Fruit fly (Drosophila melanogaster): ENCODE data around the gene Septin4.

Gene Septin4

DNA sequence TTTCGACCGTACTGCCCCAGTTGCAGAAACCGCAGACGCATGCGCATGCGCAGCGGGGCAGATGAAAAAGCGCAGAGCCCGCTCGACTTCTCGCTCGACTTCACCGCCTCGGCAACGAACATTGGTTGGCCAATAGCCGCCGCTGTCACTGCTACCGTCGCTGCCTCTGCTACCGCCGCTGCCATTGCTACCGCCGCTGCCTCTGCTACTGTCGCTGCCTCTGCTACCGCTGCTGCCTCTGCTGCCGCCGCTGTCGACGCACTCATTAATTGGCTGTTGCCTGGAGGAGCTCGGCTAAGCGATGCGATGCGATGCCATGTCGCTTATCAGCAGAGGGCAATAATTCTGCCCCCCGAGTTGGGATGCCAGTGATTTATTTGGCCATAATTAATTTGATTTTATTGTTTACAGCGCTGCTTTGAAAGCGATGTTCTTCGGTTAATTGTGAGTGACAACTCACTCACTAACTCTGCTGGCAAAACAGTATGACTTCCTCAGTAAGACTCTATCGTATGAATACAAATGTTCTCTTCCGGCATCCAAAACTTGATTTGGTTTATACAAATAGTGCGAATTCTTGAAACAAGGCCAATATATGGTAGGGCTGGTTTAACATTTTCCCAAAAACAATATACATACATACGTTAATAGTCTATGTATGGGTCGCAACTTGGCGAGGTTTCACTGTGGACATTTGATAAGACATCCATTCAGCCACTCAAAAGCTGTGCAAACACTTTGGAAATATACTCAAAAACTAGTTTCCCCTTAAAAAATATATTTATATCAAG, 24.1 kb downstream of the Septin4 start (continued):
- no peak for TF ChIP-seq CG6683 (GFP tag; optimal IDR thresholded peaks at IDR 0.05)
- TF ChIP-seq exex (tag; optimal IDR thresholded peaks at IDR 0.05), result no peak
- TF ChIP-seq zen (tag; optimal IDR thresholded peaks at IDR 0.05), result no peak
- peak; percentile 15 for TF ChIP-seq CrebB (tag; optimal IDR thresholded peaks at IDR 0.05)
- peak; percentile 36 for TF ChIP-seq HmgZ (tag; optimal IDR thresholded peaks at IDR 0.05)
- no peak for TF ChIP-seq kni (GFP tag; optimal IDR thresholded peaks at IDR 0.05)
- TF ChIP-seq Oli (tag; optimal IDR thresholded peaks at IDR 0.05), result peak; percentile 33
- TF ChIP-seq bigmax (GFP tag; optimal IDR thresholded peaks at IDR 0.05), result no peak
- TF ChIP-seq her (GFP tag; optimal IDR thresholded peaks at IDR 0.05), result no peak
- TF ChIP-seq Hr3 (GFP tag; optimal IDR thresholded peaks at IDR 0.05), result no peak
- TF ChIP-seq ro (GFP tag; IDR thresholded peaks at IDR 0.05), result no peak
- TF ChIP-seq Hr78 (GFP tag; optimal IDR thresholded peaks at IDR 0.05), result no peak
- no peak for TF ChIP-seq CG14014 (GFP tag; IDR thresholded peaks at IDR 0.05)
- no peak for TF ChIP-seq CG17361 (GFP tag; IDR thresholded peaks at IDR 0.05)
- TF ChIP-seq Med (GFP tag), result peak; percentile 87
- no peak for TF ChIP-seq pnt (GFP tag; optimal IDR thresholded peaks at IDR 0.05)
- peak; percentile 50 for TF ChIP-seq CG18599 (GFP tag; optimal IDR thresholded peaks at IDR 0.05)
- TF ChIP-seq CG10959 (GFP tag; IDR thresholded peaks at IDR 0.05), result no peak
- TF ChIP-seq cwo (GFP tag; optimal IDR thresholded peaks at IDR 0.05), result peak; percentile 16
- TF ChIP-seq psq (GFP tag; optimal IDR thresholded peaks at IDR 0.05), result no peak
- 0 out of 2 replicates have a peak, but pooled peaks have one; percentile 6 for TF ChIP-seq sob (GFP tag; IDR thresholded peaks at IDR 0.05)
- TF ChIP-seq CG5953 (GFP tag; IDR thresholded peaks at IDR 0.05), result no peak
- no peak for TF ChIP-seq emc (GFP tag; optimal IDR thresholded peaks at IDR 0.05)
- no peak for TF ChIP-seq gt (GFP tag; IDR thresholded peaks at IDR 0.05)
- TF ChIP-seq CG9437 (GFP tag; optimal IDR thresholded peaks at IDR 0.05), result no peak
- no peak for TF ChIP-seq pum (GFP tag; optimal IDR thresholded peaks at IDR 0.05)
- peak; percentile 23; the same call in 1 of the 2 replicates for TF ChIP-seq Atf6 (GFP tag; IDR thresholded peaks at IDR 0.05)
- TF ChIP-seq E2f2 (GFP tag; IDR thresholded peaks at IDR 0.05), result no peak
- no peak for TF ChIP-seq Sry-β (GFP tag; optimal IDR thresholded peaks at IDR 0.05)
- no peak for TF ChIP-seq ind (GFP tag; optimal IDR thresholded peaks at IDR 0.05)
- TF ChIP-seq CG4730 (GFP tag; IDR thresholded peaks at IDR 0.05), result no peak
- TF ChIP-seq CG8924 (tag; optimal IDR thresholded peaks at IDR 0.05), result peak; percentile 5
- TF ChIP-seq Nf-YA (GFP tag; IDR thresholded peaks at IDR 0.05), result no peak
- TF ChIP-seq CG18262 (tag; optimal IDR thresholded peaks at IDR 0.05), result peak; percentile 4
- TF ChIP-seq dysf (GFP tag; IDR thresholded peaks at IDR 0.05), result 0 out of 3 replicates have a peak, but pooled peaks have one; percentile 36
- no peak for TF ChIP-seq CG17568 (GFP tag; optimal IDR thresholded peaks at IDR 0.05)
- TF ChIP-seq lola (GFP tag; optimal IDR thresholded peaks at IDR 0.05), result no peak
- TF ChIP-seq HLH54F (GFP tag; optimal IDR thresholded peaks at IDR 0.05), result no peak
- no peak for TF ChIP-seq sima (GFP tag; optimal IDR thresholded peaks at IDR 0.05)
- peak; percentile 42 for TF ChIP-seq Xbp1 (GFP tag; optimal IDR thresholded peaks at IDR 0.05)
- TF ChIP-seq zen2 (GFP tag; IDR thresholded peaks at IDR 0.05; ENCODE audit: partially characterized antibody), result no peak
- TF ChIP-seq CG8290 (GFP tag; optimal IDR thresholded peaks at IDR 0.05), result no peak
- peak in 1 of 2 experiments; percentile 64 for TF ChIP-seq CG8290 (tag; optimal IDR thresholded peaks at IDR 0.05)
- TF ChIP-seq Tbp (GFP tag; optimal IDR thresholded peaks at IDR 0.05), result no peak
- TF ChIP-seq pb (GFP tag; optimal IDR thresholded peaks at IDR 0.05), result no peak
- TF ChIP-seq CG3838 (GFP tag; optimal IDR thresholded peaks at IDR 0.05), result no peak
- no peak for TF ChIP-seq repo (GFP tag; optimal IDR thresholded peaks at IDR 0.05)
- no peak for TF ChIP-seq Ets65A (GFP tag)
- no peak for TF ChIP-seq prd (optimal IDR thresholded peaks at IDR 0.05)
- 0 out of 3 replicates have a peak, but pooled peaks have one; percentile 16 for TF ChIP-seq prd (GFP tag; IDR thresholded peaks at IDR 0.05)
- no peak for TF ChIP-seq CG12942 (GFP tag; optimal IDR thresholded peaks at IDR 0.05)

All from whole organism, embryonic.